Worm (Caenorhabditis elegans) whole organism, L1 larva: ENCODE measurements around the gene set-13.

ENCODE experiments used
- F16B12.6 ChIP-seq: fragments of 150-350 bp; optimal IDR thresholded peaks from 2 replicates; lab custom pipeline; 2014; ENCODE audit warnings: missing biosample characterization, missing genetic modification characterization
- Y116A8C.19 ChIP-seq: sonication (generic microtip); optimal IDR thresholded peaks from 2 replicates; lab custom pipeline; 2016; ENCODE audit warnings: missing compliant biosample characterization, missing genetic modification characterization, borderline replicate concordance
- aha-1 ChIP-seq: fragments of 150-350 bp; optimal IDR thresholded peaks from 2 replicates; lab custom pipeline; 2014; ENCODE audit warnings: missing biosample characterization, missing genetic modification characterization
- aly-2 ChIP-seq: fragments of 150-350 bp; optimal IDR thresholded peaks from 2 replicates; lab custom pipeline; 2014; ENCODE audit warnings: missing biosample characterization, missing genetic modification characterization
- blmp-1 ChIP-seq: fragments of 150-350 bp; optimal IDR thresholded peaks from 2 replicates; lab custom pipeline; 2014; ENCODE audit warnings: missing biosample characterization, missing genetic modification characterization
- ceh-63 ChIP-seq: fragments of 200-800 bp; sonication (Bioruptor generic); optimal IDR thresholded peaks from 2 replicates; lab custom pipeline; 2018; ENCODE audit warnings: mild to moderate bottlenecking, missing genetic modification characterization, missing compliant biosample characterization
- ceh-82 ChIP-seq, 3 experiments: fragments of 150-350 bp in 1 of 3; sonication (generic microtip) in 2 of 3; optimal IDR thresholded peaks; 2 replicates each; lab custom pipeline; 2014 to 2017; ENCODE audit warnings: missing biosample characterization in 3 of 3, missing genetic modification characterization in 3 of 3
- ceh-88 ChIP-seq: fragments of 200-800 bp; sonication (Bioruptor generic); IDR thresholded peaks from 2 replicates; pipeline ENCODE4 v1.3.6; 2022; ENCODE audit warnings: missing genetic modification characterization, missing compliant biosample characterization
- ces-1 ChIP-seq: fragments of 150-350 bp; optimal IDR thresholded peaks from 2 replicates; lab custom pipeline; 2014; ENCODE audit warnings: missing biosample characterization, missing genetic modification reagents, missing genetic modification characterization
- dpl-1 ChIP-seq, 3 experiments: fragments of 150-350 bp in 2 of 3; sonication (generic microtip) in 1 of 3; optimal IDR thresholded peaks; 2 replicates each; lab custom pipeline; 2014 to 2017; ENCODE audit warnings: missing biosample characterization in 3 of 3, missing genetic modification characterization in 3 of 3, missing genetic modification reagents in 3 of 3
- egl-13 ChIP-seq: sonication (generic microtip); optimal IDR thresholded peaks from 2 replicates; lab custom pipeline; 2016; ENCODE audit warnings: missing genotype, missing genetic modification reagents, missing genetic modification characterization, missing compliant biosample characterization
- elt-2 ChIP-seq: sonication (generic microtip); optimal IDR thresholded peaks from 2 replicates; lab custom pipeline; 2016; ENCODE audit warnings: missing genetic modification characterization, mild to moderate bottlenecking, inconsistent platforms, missing compliant biosample characterization, missing genetic modification reagents
- ets-5 ChIP-seq: fragments of 200-800 bp; sonication (Bioruptor generic); IDR thresholded peaks from 2 replicates; pipeline ENCODE4 v1.3.6; 2022; ENCODE audit warnings: missing genetic modification characterization, missing compliant biosample characterization
- fkh-4 ChIP-seq: sonication (generic microtip); optimal IDR thresholded peaks from 2 replicates; lab custom pipeline; 2016; ENCODE audit warnings: missing compliant biosample characterization, missing genetic modification characterization, borderline replicate concordance
- fkh-8 ChIP-seq: sonication (generic microtip); optimal IDR thresholded peaks from 2 replicates; lab custom pipeline; 2016; ENCODE audit warnings: mild to moderate bottlenecking, missing genetic modification characterization, missing compliant biosample characterization
- fos-1 ChIP-seq: fragments of 150-350 bp; optimal IDR thresholded peaks from 2 replicates; lab custom pipeline; 2014; ENCODE audit warnings: missing biosample characterization, missing genetic modification characterization
- hlh-17 ChIP-seq: fragments of 200-800 bp; sonication (Bioruptor generic); optimal IDR thresholded peaks from 2 replicates; lab custom pipeline; 2018; ENCODE audit warnings: missing genetic modification characterization, mild to moderate bottlenecking, missing compliant biosample characterization, moderate library complexity, borderline replicate concordance
- hlh-4 ChIP-seq: sonication (generic microtip); optimal IDR thresholded peaks from 2 replicates; lab custom pipeline; 2016; ENCODE audit warnings: mild to moderate bottlenecking, missing genetic modification characterization, missing compliant biosample characterization
- hpl-2 ChIP-seq: fragments of 150-350 bp; optimal IDR thresholded peaks from 2 replicates; lab custom pipeline; 2014; ENCODE audit warnings: missing biosample characterization, missing genetic modification reagents, missing genetic modification characterization
- irx-1 ChIP-seq: sonication (generic microtip); optimal IDR thresholded peaks from 2 replicates; lab custom pipeline; 2016; ENCODE audit warnings: missing genetic modification characterization, missing compliant biosample characterization
- jun-1 ChIP-seq: fragments of 150-350 bp; optimal IDR thresholded peaks from 2 replicates; lab custom pipeline; 2014; ENCODE audit warnings: missing biosample characterization, missing genetic modification reagents, missing genetic modification characterization
- lin-14 ChIP-seq: fragments of 200-800 bp; sonication (Bioruptor generic); optimal IDR thresholded peaks from 2 replicates; lab custom pipeline; 2018; ENCODE audit warnings: mild to moderate bottlenecking, missing genetic modification characterization, moderate library complexity, missing compliant biosample characterization
- lin-35 ChIP-seq, 2 experiments: fragments of 150-350 bp; optimal IDR thresholded peaks; 2 replicates each; lab custom pipeline; 2014; ENCODE audit warnings: missing biosample characterization in 2 of 2, missing genetic modification characterization in 2 of 2, missing genetic modification reagents in 2 of 2
- mab-9 ChIP-seq: fragments of 200-800 bp; sonication (Bioruptor generic); IDR thresholded peaks from 2 replicates; pipeline ENCODE4 v1.3.6; 2022; ENCODE audit warnings: missing genetic modification reagents, missing genetic modification characterization, missing compliant biosample characterization
- mep-1 ChIP-seq: fragments of 150-350 bp; optimal IDR thresholded peaks from 2 replicates; lab custom pipeline; 2014; ENCODE audit warnings: missing biosample characterization, missing genetic modification characterization
- nhr-11 ChIP-seq: fragments of 150-350 bp; optimal IDR thresholded peaks from 2 replicates; lab custom pipeline; 2014; ENCODE audit warnings: missing biosample characterization, missing genetic modification characterization
- nhr-12 ChIP-seq: sonication (generic microtip); optimal IDR thresholded peaks from 2 replicates; lab custom pipeline; 2017; ENCODE audit warnings: missing biosample characterization, missing genetic modification characterization
- nhr-28 ChIP-seq: fragments of 150-350 bp; optimal IDR thresholded peaks from 2 replicates; lab custom pipeline; 2014; ENCODE audit warnings: missing biosample characterization, missing genetic modification characterization
- nhr-47 ChIP-seq: sonication (generic microtip); optimal IDR thresholded peaks from 2 replicates; lab custom pipeline; 2016; ENCODE audit warnings: mild to moderate bottlenecking, missing genetic modification characterization, moderate library complexity, missing compliant biosample characterization
- nhr-76 ChIP-seq: sonication (generic microtip); optimal IDR thresholded peaks from 2 replicates; lab custom pipeline; 2017; ENCODE audit warnings: missing biosample characterization, missing genetic modification characterization
- nhr-85 ChIP-seq: sonication (generic microtip); peaks from one replicate; lab custom pipeline; 2016; ENCODE audit warnings: missing genetic modification characterization, inconsistent platforms, missing compliant biosample characterization
- nhr-90 ChIP-seq: sonication (generic microtip); optimal IDR thresholded peaks from 2 replicates; lab custom pipeline; 2016; ENCODE audit warnings: mild to moderate bottlenecking, missing genetic modification characterization, missing compliant biosample characterization; ENCODE audit not compliant: poor library complexity
- pqm-1 ChIP-seq: sonication (generic microtip); optimal IDR thresholded peaks from 3 replicates; lab custom pipeline; 2017; ENCODE audit warnings: missing biosample characterization, missing genetic modification characterization
- rnt-1 ChIP-seq: sonication (generic microtip); optimal IDR thresholded peaks from 2 replicates; lab custom pipeline; 2016; ENCODE audit warnings: mild to moderate bottlenecking, missing genetic modification characterization, moderate library complexity, missing compliant biosample characterization
- skn-1 ChIP-seq: fragments of 150-350 bp; optimal IDR thresholded peaks from 2 replicates; lab custom pipeline; 2014; ENCODE audit warnings: missing biosample characterization, missing genetic modification characterization
- snpc-4 ChIP-seq: fragments of 150-350 bp; optimal IDR thresholded peaks from 2 replicates; lab custom pipeline; 2014; ENCODE audit warnings: missing biosample characterization, missing genetic modification characterization
- sptf-1 ChIP-seq: fragments of 150-350 bp; optimal IDR thresholded peaks from 2 replicates; lab custom pipeline; 2014; ENCODE audit warnings: missing biosample characterization, missing genetic modification characterization
- sup-37 ChIP-seq: fragments of 200-800 bp; sonication (Bioruptor generic); optimal IDR thresholded peaks from 2 replicates; lab custom pipeline; 2018; ENCODE audit warnings: mild to moderate bottlenecking, missing genetic modification characterization, missing compliant biosample characterization
- tbx-2 ChIP-seq: sonication (generic microtip); optimal IDR thresholded peaks from 2 replicates; lab custom pipeline; 2016; ENCODE audit warnings: missing genetic modification characterization, missing compliant biosample characterization
- unc-130 ChIP-seq: fragments of 150-350 bp; optimal IDR thresholded peaks from 2 replicates; lab custom pipeline; 2017; ENCODE audit warnings: missing biosample characterization, missing genetic modification characterization, inconsistent platforms
- unc-86 ChIP-seq: sonication (generic microtip); optimal IDR thresholded peaks from 2 replicates; lab custom pipeline; 2016; ENCODE audit warnings: missing genetic modification characterization, missing compliant biosample characterization
- zip-4 ChIP-seq: fragments of 200-800 bp; sonication (Bioruptor generic); optimal IDR thresholded peaks from 2 replicates; lab custom pipeline; 2018; ENCODE audit warnings: mild to moderate bottlenecking, missing genetic modification characterization, moderate library complexity, missing compliant biosample characterization
- ztf-4 ChIP-seq: fragments of 150-350 bp; optimal IDR thresholded peaks from 2 replicates; lab custom pipeline; 2014; ENCODE audit warnings: missing biosample characterization, missing genetic modification characterization

Gene set-13

ce11 chrII:2816676-2817075 is at the start of gene set-13:
set-13 (plus strand) TSS chrII:2816976.
- no peak for TF ChIP-seq aly-2 (tag; lab: Kevin White, UChicago)
- TF ChIP-seq tbx-2 (tag; lab: Kevin White, UChicago), result no peak
- TF ChIP-seq aha-1 (tag; lab: Kevin White, UChicago), result no peak
- no peak for TF ChIP-seq lin-35 (GFP tag; optimal IDR thresholded peaks at IDR 0.05; lab: Kevin White, UChicago)
- TF ChIP-seq fkh-8, result no peak
- TF ChIP-seq unc-86, result no peak
- TF ChIP-seq ztf-4 (tag; lab: Kevin White, UChicago), result no peak
- no peak for TF ChIP-seq elt-2
- no peak for TF ChIP-seq nhr-85 (tag; lab: Kevin White, UChicago)
- no peak for TF ChIP-seq nhr-12 (tag; lab: Kevin White, UChicago)
- no peak for TF ChIP-seq rnt-1
- TF ChIP-seq jun-1 (tag; lab: Kevin White, UChicago), result no peak
- no peak for TF ChIP-seq ets-5
- no peak for TF ChIP-seq mab-9 (GFP tag; lab: Robert Waterston, UW)
- TF ChIP-seq hlh-4 (tag; lab: Kevin White, UChicago), result no peak

- TF ChIP-seq hlh-17 (GFP tag; lab: Kevin White, UChicago) (no peak), rnt-1 (peak; percentile 8)
These were observed 47.8 kb upstream of the set-13 start, which contains the start of gene F08D12.7 for ce11 chrII:2769021-2769420. F08D12.7 (minus strand) TSS chrII:2769121.

- TF ChIP-seq pqm-1 (tag; lab: Kevin White, UChicago) (no peak), irx-1 (tag; lab: Kevin White, UChicago) (no peak), F16B12.6 (no peak), mep-1 (tag; lab: Kevin White, UChicago) (no peak), fos-1 (no peak), egl-13 (tag; lab: Kevin White, UChicago) (no peak), Y116A8C.19 (tag; lab: Kevin White, UChicago) (no peak), dpl-1 (GFP tag; optimal IDR thresholded peaks at IDR 0.05; lab: Kevin White, UChicago) (no peak), skn-1 (tag; lab: Kevin White, UChicago) (no peak), lin-35 (GFP tag; optimal IDR thresholded peaks at IDR 0.05; lab: Kevin White, UChicago) (no peak), nhr-12 (tag; lab: Kevin White, UChicago) (no peak), zip-4 (no peak), fkh-4 (tag; lab: Kevin White, UChicago) (no peak), rnt-1 (no peak), ceh-82 (tag; optimal IDR thresholded peaks at IDR 0.05; lab: Kevin White, UChicago) (no peak), nhr-90 (no peak), snpc-4 (tag; lab: Kevin White, UChicago) (no peak)
These were observed 46.0 kb upstream of the set-13 start, which contains the start of gene fbxb-105 for ce11 chrII:2770788-2771187. fbxb-105 (minus strand) TSS chrII:2770888.

ce11 chrII:2772166-2772565 is 44.6 kb upstream of the set-13 start, which contains the start of gene sdz-10:
sdz-10 (minus strand) TSS chrII:2772266.
- TF ChIP-seq sptf-1 (no peak), fos-1 (no peak), ceh-63 (GFP tag; lab: Kevin White, UChicago) (no peak), ztf-4 (tag; lab: Kevin White, UChicago) (no peak), lin-14 (GFP tag; lab: Kevin White, UChicago) (no peak)
- TF ChIP-seq, all 84 proteins: peak for 0

ce11 chrII:2773534-2773933 is 43.2 kb upstream of the set-13 start, which contains the start of gene sdz-9:
sdz-9 (minus strand) TSS chrII:2773634.
- TF ChIP-seq ceh-82 (tag; optimal IDR thresholded peaks at IDR 0.05; lab: Kevin White, UChicago), result no peak
- no peak for TF ChIP-seq nhr-11 (tag; lab: Kevin White, UChicago)
- TF ChIP-seq irx-1 (tag; lab: Kevin White, UChicago), result no peak
- TF ChIP-seq ces-1, result no peak
- no peak for TF ChIP-seq hpl-2
- TF ChIP-seq fos-1, result no peak
- TF ChIP-seq skn-1 (tag; lab: Kevin White, UChicago), result no peak
- no peak for TF ChIP-seq snpc-4 (tag; lab: Kevin White, UChicago)
- TF ChIP-seq ceh-88, result no peak
- TF ChIP-seq unc-130 (tag; lab: Kevin White, UChicago), result no peak
- no peak for TF ChIP-seq tbx-2 (tag; lab: Kevin White, UChicago)
- no peak for TF ChIP-seq sup-37
- no peak for TF ChIP-seq dpl-1 (GFP tag; optimal IDR thresholded peaks at IDR 0.05; lab: Kevin White, UChicago)
- TF ChIP-seq elt-2, result no peak
- TF ChIP-seq aly-2 (tag; lab: Kevin White, UChicago), result no peak
- no peak for TF ChIP-seq nhr-28 (tag; lab: Kevin White, UChicago)
- TF ChIP-seq nhr-76 (tag; lab: Kevin White, UChicago), result no peak
- TF ChIP-seq nhr-47 (tag; lab: Kevin White, UChicago), result no peak
- TF ChIP-seq blmp-1, result no peak
